Fruit fly (Drosophila melanogaster) whole organism, embryonic: Measurements from ENCODE around the gene hog.
A peak's percentile ranks its signal among the peaks of the same experiment; 100 is the strongest.

Experiments
- B-H2 ChIP-seq: fragments of 200-800 bp; sonication (Bioruptor generic); optimal IDR thresholded peaks from 2 replicates; lab custom pipeline; 2018; ENCODE audit warnings: missing biosample characterization, mild to moderate bottlenecking, missing genetic modification characterization
- BEAF-32 ChIP-seq: fragments of 200-800 bp; sonication (Bioruptor generic); optimal IDR thresholded peaks from 3 replicates; lab custom pipeline; 2017; ENCODE audit warnings: missing biosample characterization, missing genetic modification characterization, mild to moderate bottlenecking, moderate library complexity, missing genetic modification reagents
- Blimp-1 ChIP-seq: fragments of 200-800 bp; sonication (Bioruptor generic); optimal IDR thresholded peaks from 3 replicates; lab custom pipeline; 2018; ENCODE audit warnings: missing biosample characterization, missing genetic modification characterization, mild to moderate bottlenecking, moderate library complexity, missing genetic modification reagents
- CG10654 ChIP-seq: fragments of 200-800 bp; sonication (Bioruptor generic); optimal IDR thresholded peaks from 2 replicates; lab custom pipeline; 2016; ENCODE audit warnings: missing biosample characterization, missing genetic modification characterization
- CG17186 ChIP-seq: fragments of 200-800 bp; sonication (Bioruptor generic); optimal IDR thresholded peaks from 3 replicates; lab custom pipeline; 2017; ENCODE audit warnings: missing biosample characterization, missing genetic modification reagents, missing genetic modification characterization
- CG17361 ChIP-seq: fragments of 200-800 bp; sonication (Bioruptor generic); IDR thresholded peaks from 3 replicates; pipeline ENCODE4 v1.3.6; 2022; ENCODE audit warnings: missing biosample characterization, missing genetic modification characterization
- CG18619 ChIP-seq: fragments of 200-800 bp; sonication (Bioruptor generic); optimal IDR thresholded peaks from 3 replicates; lab custom pipeline; 2017; ENCODE audit warnings: missing biosample characterization, mild to moderate bottlenecking, missing genetic modification characterization
- CG2116 ChIP-seq: fragments of 200-800 bp; sonication (Bioruptor generic); optimal IDR thresholded peaks from 3 replicates; lab custom pipeline; 2018; ENCODE audit warnings: missing biosample characterization, mild to moderate bottlenecking, missing genetic modification characterization
- CG2120 ChIP-seq: fragments of 200-800 bp; sonication (Bioruptor generic); optimal IDR thresholded peaks from 3 replicates; lab custom pipeline; 2016; ENCODE audit warnings: missing biosample characterization, missing genetic modification characterization
- CG30403 ChIP-seq: fragments of 200-800 bp; sonication (Bioruptor generic); optimal IDR thresholded peaks from 3 replicates; lab custom pipeline; 2016; ENCODE audit warnings: missing biosample characterization, missing genetic modification characterization
- CG31441 ChIP-seq: fragments of 200-800 bp; sonication (Bioruptor generic); IDR thresholded peaks from 2 replicates; pipeline ENCODE4 v1.3.6; 2022; ENCODE audit warnings: missing biosample characterization, missing genetic modification characterization
- CG43689 ChIP-seq: fragments of 200-800 bp; sonication (Bioruptor generic); IDR thresholded peaks from 2 replicates; pipeline ENCODE4 v1.3.6; 2022; ENCODE audit warnings: missing biosample characterization, missing genetic modification characterization
- CG4617 ChIP-seq: fragments of 200-800 bp; sonication (Bioruptor generic); optimal IDR thresholded peaks from 3 replicates; lab custom pipeline; 2016; ENCODE audit warnings: missing biosample characterization, missing genetic modification characterization, borderline replicate concordance
- CG4707 ChIP-seq: fragments of 200-800 bp; sonication (Bioruptor generic); optimal IDR thresholded peaks from 2 replicates; lab custom pipeline; 2018; ENCODE audit warnings: missing biosample characterization, mild to moderate bottlenecking, missing genetic modification characterization, moderate library complexity
- CG6254 ChIP-seq: fragments of 200-800 bp; sonication (Bioruptor generic); optimal IDR thresholded peaks from 3 replicates; lab custom pipeline; 2017; ENCODE audit warnings: mild to moderate bottlenecking, missing biosample characterization, missing genetic modification reagents, missing genetic modification characterization
- CG6765 ChIP-seq: fragments of 200-800 bp; sonication (Bioruptor generic); optimal IDR thresholded peaks from 3 replicates; lab custom pipeline; 2017; ENCODE audit warnings: missing biosample characterization, mild to moderate bottlenecking, missing genetic modification characterization
- CG9817 ChIP-seq: fragments of 200-800 bp; sonication (Bioruptor generic); optimal IDR thresholded peaks from 2 replicates; lab custom pipeline; 2018; ENCODE audit warnings: missing biosample characterization, mild to moderate bottlenecking, missing genetic modification characterization, moderate library complexity
- CG9932 ChIP-seq: fragments of 200-800 bp; sonication (Bioruptor generic); IDR thresholded peaks from 2 replicates; pipeline ENCODE4 v1.3.6; 2022; ENCODE audit warnings: missing biosample characterization, missing genetic modification characterization
- CTCF ChIP-seq: fragments of 200-800 bp; sonication (Bioruptor generic); optimal IDR thresholded peaks from 2 replicates; lab custom pipeline; 2017; ENCODE audit warnings: missing biosample characterization, mild to moderate bottlenecking, missing genetic modification characterization, moderate library complexity
- D19B ChIP-seq: fragments of 200-800 bp; sonication (Bioruptor generic); optimal IDR thresholded peaks from 2 replicates; lab custom pipeline; 2017; ENCODE audit warnings: missing biosample characterization, mild to moderate bottlenecking, missing genetic modification characterization
- Dll ChIP-seq: fragments of 200-800 bp; sonication (Bioruptor generic); IDR thresholded peaks from 4 replicates; pipeline ENCODE4 v1.3.6; 2022; ENCODE audit warnings: missing biosample characterization, missing genetic modification characterization; ENCODE audit not compliant: partially characterized antibody
- GATAe ChIP-seq: fragments of 200-800 bp; sonication (Bioruptor generic); conservative IDR thresholded peaks from 2 replicates; pipeline ENCODE4 v1.3.6; 2022; ENCODE audit warnings: missing biosample characterization, missing genetic modification characterization
- HLHmδ ChIP-seq: fragments of 200-800 bp; sonication (Bioruptor generic); optimal IDR thresholded peaks from 2 replicates; lab custom pipeline; 2018; ENCODE audit warnings: missing biosample characterization, mild to moderate bottlenecking, missing genetic modification characterization, moderate library complexity
- Hmx ChIP-seq: fragments of 200-800 bp; sonication (Bioruptor generic); optimal IDR thresholded peaks from 2 replicates; lab custom pipeline; 2016; ENCODE audit warnings: missing biosample characterization, missing genetic modification characterization
- Mes4 ChIP-seq: fragments of 200-800 bp; sonication (Bioruptor generic); optimal IDR thresholded peaks from 2 replicates; lab custom pipeline; 2016; ENCODE audit warnings: missing biosample characterization, missing genetic modification characterization
- Ptx1 ChIP-seq: fragments of 200-800 bp; sonication (Bioruptor generic); IDR thresholded peaks from 2 replicates; pipeline ENCODE4 v1.3.6; 2022; ENCODE audit warnings: missing biosample characterization, missing genetic modification characterization
- bigmax ChIP-seq: fragments of 200-800 bp; sonication (Bioruptor generic); optimal IDR thresholded peaks from 2 replicates; lab custom pipeline; 2018; ENCODE audit warnings: missing biosample characterization, mild to moderate bottlenecking, missing genetic modification characterization
- cad ChIP-seq: fragments of >200 bp; optimal IDR thresholded peaks from 2 replicates; lab custom pipeline; 2017; ENCODE audit warnings: missing biosample characterization, missing genetic modification characterization
- cato ChIP-seq: fragments of 200-800 bp; sonication (Bioruptor generic); optimal IDR thresholded peaks from 2 replicates; lab custom pipeline; 2016; ENCODE audit warnings: missing biosample characterization, missing genetic modification characterization, borderline replicate concordance
- chif ChIP-seq, 2 experiments: fragments of 200-800 bp; sonication (Bioruptor generic); optimal IDR thresholded peaks; 3 replicates each; lab custom pipeline; 2016; ENCODE audit warnings: missing biosample characterization in 2 of 2, missing genetic modification characterization in 2 of 2
- crc ChIP-seq: fragments of 200-800 bp; sonication (Bioruptor generic); optimal IDR thresholded peaks from 2 replicates; lab custom pipeline; 2016; ENCODE audit warnings: missing biosample characterization, missing genetic modification characterization
- dm ChIP-seq: fragments of 200-800 bp; sonication (Bioruptor generic); optimal IDR thresholded peaks from 3 replicates; lab custom pipeline; 2016; ENCODE audit warnings: missing biosample characterization, missing genetic modification characterization
- en ChIP-seq: fragments of 200-800 bp; sonication (Bioruptor generic); optimal IDR thresholded peaks from 2 replicates; lab custom pipeline; 2016; ENCODE audit warnings: missing biosample characterization, missing genetic modification characterization
- kay ChIP-seq: fragments of 200-800 bp; sonication (Bioruptor generic); optimal IDR thresholded peaks from 2 replicates; lab custom pipeline; 2016; ENCODE audit warnings: missing biosample characterization, missing genetic modification characterization
- klu ChIP-seq: fragments of 200-800 bp; sonication (Bioruptor generic); IDR thresholded peaks from 2 replicates; pipeline ENCODE4 v1.3.6; 2022; ENCODE audit warnings: missing biosample characterization, missing genetic modification characterization
- knrl ChIP-seq: fragments of 200-800 bp; sonication (Bioruptor generic); IDR thresholded peaks from 3 replicates; pipeline ENCODE4 v1.3.6; 2022; ENCODE audit warnings: missing biosample characterization, missing genetic modification characterization; ENCODE audit not compliant: partially characterized antibody
- lab ChIP-seq: fragments of 200-800 bp; sonication (Bioruptor generic); optimal IDR thresholded peaks from 3 replicates; lab custom pipeline; 2017; ENCODE audit warnings: missing biosample characterization, missing genetic modification characterization, mild to moderate bottlenecking, moderate library complexity, missing genetic modification reagents
- nau ChIP-seq: fragments of 200-800 bp; sonication (Bioruptor generic); optimal IDR thresholded peaks from 3 replicates; lab custom pipeline; 2017; ENCODE audit warnings: missing biosample characterization, mild to moderate bottlenecking, missing genetic modification characterization, missing genetic modification reagents
- nerfin-2 ChIP-seq: fragments of 200-800 bp; sonication (Bioruptor generic); IDR thresholded peaks from 2 replicates; pipeline ENCODE4 v1.3.6; 2022; ENCODE audit warnings: missing biosample characterization, missing genetic modification characterization; ENCODE audit not compliant: partially characterized antibody
- nmo ChIP-seq: fragments of 200-800 bp; sonication (Bioruptor generic); optimal IDR thresholded peaks from 2 replicates; lab custom pipeline; 2018; ENCODE audit warnings: missing biosample characterization, mild to moderate bottlenecking, missing genetic modification characterization, moderate library complexity
- pfk ChIP-seq: fragments of 200-800 bp; sonication (Bioruptor generic); optimal IDR thresholded peaks from 2 replicates; lab custom pipeline; 2018; ENCODE audit warnings: missing biosample characterization, mild to moderate bottlenecking, missing genetic modification characterization, moderate library complexity
- pros ChIP-seq: fragments of 200-800 bp; sonication (Bioruptor generic); optimal IDR thresholded peaks from 3 replicates; lab custom pipeline; 2019; ENCODE audit warnings: missing biosample characterization, mild to moderate bottlenecking, missing genetic modification characterization, moderate library complexity
- rib ChIP-seq: fragments of 200-800 bp; sonication (Bioruptor generic); IDR thresholded peaks from 2 replicates; pipeline ENCODE4 v1.3.6; 2022; ENCODE audit warnings: missing biosample characterization, missing genetic modification characterization
- ro ChIP-seq: fragments of 200-800 bp; sonication (Bioruptor generic); IDR thresholded peaks from 2 replicates; pipeline ENCODE4 v1.3.6; 2022; ENCODE audit warnings: missing biosample characterization, missing genetic modification characterization
- sens ChIP-seq: fragments of 200-800 bp; sonication (Bioruptor generic); peaks from one replicate; lab custom pipeline; 2016; ENCODE audit warnings: missing biosample characterization, missing genetic modification characterization
- sens-2 ChIP-seq: fragments of 200-800 bp; sonication (Bioruptor generic); IDR thresholded peaks from 2 replicates; pipeline ENCODE4 v1.3.6; 2022; ENCODE audit warnings: missing biosample characterization, missing genetic modification characterization
- ssp ChIP-seq: fragments of 200-800 bp; sonication (Bioruptor generic); IDR thresholded peaks from 2 replicates; pipeline ENCODE4 v1.3.6; 2022; ENCODE audit warnings: missing biosample characterization, missing genetic modification characterization
- sug ChIP-seq: fragments of 200-800 bp; optimal IDR thresholded peaks from 2 replicates; lab custom pipeline; 2019; ENCODE audit warnings: missing biosample characterization, mild to moderate bottlenecking, missing genetic modification characterization, moderate library complexity
- tio ChIP-seq: fragments of 200-800 bp; sonication (Bioruptor generic); optimal IDR thresholded peaks from 2 replicates; lab custom pipeline; 2017; ENCODE audit warnings: missing biosample characterization, missing genetic modification characterization, inconsistent platforms
- tup ChIP-seq: fragments of 200-800 bp; sonication (Bioruptor generic); optimal IDR thresholded peaks from 2 replicates; lab custom pipeline; 2016; ENCODE audit warnings: missing biosample characterization, mild to moderate bottlenecking, missing genetic modification characterization, moderate library complexity
- unc-4 ChIP-seq: fragments of 200-800 bp; sonication (Bioruptor generic); IDR thresholded peaks from 2 replicates; pipeline ENCODE4 v1.3.6; 2022; ENCODE audit warnings: missing biosample characterization, missing genetic modification characterization; ENCODE audit not compliant: partially characterized antibody
- zfh2 ChIP-seq: fragments of 200-800 bp; sonication (Bioruptor generic); optimal IDR thresholded peaks from 2 replicates; lab custom pipeline; 2016; ENCODE audit warnings: missing biosample characterization, missing genetic modification characterization

Gene hog

dm6 chrX:14679189-14679588 lies 39.6 kb downstream of the hog start, which contains the start of gene CG5321 (continued):
- TF ChIP-seq CG6765 (GFP tag; lab: Kevin White, UChicago) (no peak), rib (GFP tag; lab: Robert Waterston, UW) (no peak), tup (GFP tag; lab: Kevin White, UChicago) (no peak), pfk (GFP tag; lab: Kevin White, UChicago) (no peak), lab (GFP tag; lab: Kevin White, UChicago) (peak; percentile 60), CG9932 (GFP tag; lab: Robert Waterston, UW) (0 out of 2 replicates have a peak, but pooled peaks have one; percentile 13), bigmax (GFP tag; lab: Kevin White, UChicago) (no peak), CG4617 (GFP tag; lab: Kevin White, UChicago) (no peak), sens (peak; percentile 26), cad (GFP tag; lab: Kevin White, UChicago) (no peak), unc-4 (GFP tag; lab: Robert Waterston, UW) (no peak), en (GFP tag; lab: Kevin White, UChicago) (no peak), Blimp-1 (peak; percentile 75), CTCF (GFP tag; lab: Kevin White, UChicago) (no peak), B-H2 (GFP tag; lab: Kevin White, UChicago) (no peak), CG30403 (peak; percentile 47), pros (GFP tag; lab: Kevin White, UChicago) (no peak), BEAF-32 (no peak), crc (GFP tag; lab: Kevin White, UChicago) (no peak), Mes4 (GFP tag; lab: Kevin White, UChicago) (no peak), CG2116 (GFP tag; lab: Kevin White, UChicago) (no peak), CG10654 (no peak), sug (tag; lab: Kevin White, UChicago) (peak; percentile 17), HLHmδ (no peak), CG17361 (GFP tag; lab: Robert Waterston, UW) (peak; percentile 59; the same call in 2 of the 3 replicates), knrl (no peak), chif (GFP tag; optimal IDR thresholded peaks at IDR 0.05; lab: Kevin White, UChicago) (no peak), GATAe (GFP tag; lab: Robert Waterston, UW) (no peak), Dll (GFP tag; lab: Robert Waterston, UW) (no peak), CG43689 (GFP tag; lab: Robert Waterston, UW) (no peak), ssp (peak; percentile 29; the same call in 1 of the 2 replicates), CG18619 (GFP tag; lab: Kevin White, UChicago) (no peak), CG31441 (GFP tag; lab: Robert Waterston, UW) (peak; percentile 78), nau (no peak), Hmx (GFP tag; lab: Kevin White, UChicago) (no peak), ro (no peak), zfh2 (GFP tag; lab: Kevin White, UChicago) (no peak), CG4707 (no peak), sens-2 (GFP tag; lab: Robert Waterston, UW) (no peak), CG2120 (GFP tag; lab: Kevin White, UChicago) (peak; percentile 30), Ptx1 (GFP tag; lab: Robert Waterston, UW) (peak; percentile 42; the same call in 1 of the 2 replicates), dm (GFP tag; lab: Kevin White, UChicago) (no peak), D19B (GFP tag; lab: Kevin White, UChicago) (no peak), cato (no peak), nmo (GFP tag; lab: Kevin White, UChicago) (peak; percentile 76), klu (GFP tag; lab: Robert Waterston, UW) (no peak), nerfin-2 (no peak), CG6254 (GFP tag; lab: Kevin White, UChicago) (peak; percentile 61), tio (no peak), kay (GFP tag; lab: Kevin White, UChicago) (no peak), CG9817 (tag; lab: Kevin White, UChicago) (peak; percentile 43), CG17186 (GFP tag; lab: Kevin White, UChicago) (no peak)
